Worm (Caenorhabditis elegans): Measurements from ENCODE around the gene T26A5.6.

Gene T26A5.6

DNA sequence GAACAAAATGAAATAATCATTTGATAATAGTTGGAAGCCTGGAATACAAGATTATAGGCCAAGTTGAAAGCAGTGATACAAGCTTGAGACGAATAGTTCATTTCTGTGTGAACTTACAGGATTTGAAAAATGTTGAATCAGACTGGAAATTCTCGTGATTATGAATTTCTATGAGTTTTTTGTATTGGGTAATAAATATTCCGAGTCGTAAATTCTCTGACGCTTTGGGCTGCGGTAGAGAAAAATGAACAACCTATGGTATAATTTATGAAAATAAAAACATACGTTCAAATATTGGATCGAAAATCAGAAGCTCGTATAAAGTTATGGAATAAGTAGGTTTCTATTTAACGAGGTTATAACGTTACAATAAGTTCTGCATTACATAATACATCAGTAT lies 42.3 kb upstream of the T26A5.6 start, which contains the start of gene srb-11:
TSS of gene srb-11 (minus strand) at position 101 of the 400 bp plus-strand sequence.
- TF ChIP-seq daf-8 (GFP tag; IDR thresholded peaks at IDR 0.05), result no peak
- no peak for TF ChIP-seq mes-2 (tag; optimal IDR thresholded peaks at IDR 0.05; ENCODE audit: poor library complexity, severe bottlenecking)
- TF ChIP-seq nhr-6 (tag; optimal IDR thresholded peaks at IDR 0.05), result no peak
- no peak for TF ChIP-seq lin-38 (GFP tag; IDR thresholded peaks at IDR 0.05)

- TF ChIP-seq ceh-28 (tag; optimal IDR thresholded peaks at IDR 0.05) (no peak), nhr-28 (tag; optimal IDR thresholded peaks at IDR 0.05) (no peak), tag-97 (GFP tag; IDR thresholded peaks at IDR 0.05) (no peak), unc-62 (GFP tag; optimal IDR thresholded peaks at IDR 0.05 in 1 of 2) (peak in 1 of 2 experiments; percentile 90), unc-62 (tag; optimal IDR thresholded peaks at IDR 0.05) (no peak)
Measured at ce11 chrIII:6490989-6491388, 40.5 kb upstream of the T26A5.6 start.

ce11 chrIII:6489493-6489892 lies 39.0 kb upstream of the T26A5.6 start, which contains the start of gene rpt-3:
Gene rpt-3 (plus strand): TSS chrIII:6489793.
- TF ChIP-seq unc-62 (GFP tag; optimal IDR thresholded peaks at IDR 0.05 in 1 of 2) (no peak), unc-62 (tag; optimal IDR thresholded peaks at IDR 0.05) (no peak), mes-2 (tag; optimal IDR thresholded peaks at IDR 0.05; ENCODE audit: poor library complexity, severe bottlenecking) (no peak), unc-39 (tag; optimal IDR thresholded peaks at IDR 0.05) (no peak), lin-1 (GFP tag; IDR thresholded peaks at IDR 0.05) (no peak), dmd-6 (GFP tag; IDR thresholded peaks at IDR 0.05) (no peak), Y48G9A.11 (GFP tag; IDR thresholded peaks at IDR 0.05) (0 out of 2 replicates have a peak, but pooled peaks have one; percentile 11), nhr-102 (tag; optimal IDR thresholded peaks at IDR 0.05) (no peak), egl-27 (tag; optimal IDR thresholded peaks at IDR 0.05) (no peak), mdl-1 (tag; optimal IDR thresholded peaks at IDR 0.05) (no peak), nhr-11 (tag; optimal IDR thresholded peaks at IDR 0.05) (no peak), ztf-7 (tag; optimal IDR thresholded peaks at IDR 0.05) (no peak), ZK337.2 (GFP tag; IDR thresholded peaks at IDR 0.05) (no peak), mxl-3 (GFP tag; optimal IDR thresholded peaks at IDR 0.05) (no peak), mep-1 (tag; optimal IDR thresholded peaks at IDR 0.05) (no peak), attf-4 (tag; optimal IDR thresholded peaks at IDR 0.05) (no peak), lim-7 (GFP tag; IDR thresholded peaks at IDR 0.05) (no peak), pha-4 (GFP tag; IDR thresholded peaks at IDR 0.05) (peak; percentile 29; the same call in 1 of the 2 replicates), pha-4 (tag; optimal IDR thresholded peaks at IDR 0.05) (no peak)

DNA sequence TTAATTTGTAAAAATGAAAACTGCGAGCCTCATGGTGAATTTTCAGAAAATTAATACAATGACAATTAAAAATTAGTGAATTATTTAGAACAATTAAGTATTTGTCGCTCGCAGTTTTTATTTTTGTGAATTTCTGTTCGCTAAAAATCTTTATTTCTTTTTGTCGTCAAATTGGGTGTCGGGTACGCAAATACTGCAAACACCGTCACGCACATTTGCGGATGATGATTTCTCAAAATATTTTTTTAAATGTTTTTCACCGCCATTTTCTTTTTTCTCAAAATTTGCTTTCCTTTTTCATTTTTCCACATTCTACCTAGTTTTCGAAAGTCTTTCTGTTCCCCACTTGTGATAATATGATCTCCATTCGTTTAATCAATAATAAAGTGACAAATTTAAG lies 38.4 kb upstream of the T26A5.6 start:
- TF ChIP-seq nhr-10 (tag; optimal IDR thresholded peaks at IDR 0.05) (no peak), madf-9 (GFP tag; conservative IDR thresholded peaks at IDR 0.05) (no peak), dpl-1 (GFP tag; optimal IDR thresholded peaks at IDR 0.05) (peak; percentile 63), mep-1 (tag; optimal IDR thresholded peaks at IDR 0.05) (no peak), rbr-2 (tag; optimal IDR thresholded peaks at IDR 0.05) (peak; percentile 24), lin-29 (GFP tag; IDR thresholded peaks at IDR 0.05) (no peak), hlh-30 (tag; optimal IDR thresholded peaks at IDR 0.05; ENCODE audit: insufficient read depth) (no peak), D1046.2 (GFP tag; IDR thresholded peaks at IDR 0.05) (no peak)

ce11 chrIII:6482918-6483317 lies 32.4 kb upstream of the T26A5.6 start, which contains the start of gene chtb-2:
Gene chtb-2 (plus strand): TSS chrIII:6483218.
- TF ChIP-seq fos-1 (tag; optimal IDR thresholded peaks at IDR 0.05), result no peak
- no peak for TF ChIP-seq skn-1 (tag; optimal IDR thresholded peaks at IDR 0.05)
- TF ChIP-seq snpc-4 (tag; optimal IDR thresholded peaks at IDR 0.05), result no peak
- TF ChIP-seq mdl-1 (tag; optimal IDR thresholded peaks at IDR 0.05), result no peak
- no peak for TF ChIP-seq php-3 (GFP tag; IDR thresholded peaks at IDR 0.05)
- no peak for TF ChIP-seq F37D6.2 (tag; optimal IDR thresholded peaks at IDR 0.05)
- no peak for TF ChIP-seq F44E2.7 (GFP tag; IDR thresholded peaks at IDR 0.05)
- no peak for TF ChIP-seq mdt-29 (GFP tag; IDR thresholded peaks at IDR 0.05)
- no peak for TF ChIP-seq ceh-82 (tag; optimal IDR thresholded peaks at IDR 0.05)

All from whole organism, L4 larva.